Worm (Caenorhabditis elegans): ENCODE measurements around the gene str-240.

ce11 chrV:1555072-1555471, 33.3 kb upstream of the str-240 start:
- TF ChIP-seq zip-11 (GFP tag; IDR thresholded peaks at IDR 0.05) (no peak), mdl-1 (tag; optimal IDR thresholded peaks at IDR 0.05) (no peak), lin-13 (GFP tag; optimal IDR thresholded peaks at IDR 0.05) (no peak), fos-1 (tag; optimal IDR thresholded peaks at IDR 0.05) (no peak), F26F4.8 (GFP tag; conservative IDR thresholded peaks at IDR 0.05) (no peak), attf-4 (tag; optimal IDR thresholded peaks at IDR 0.05) (no peak), unc-130 (GFP tag; optimal IDR thresholded peaks at IDR 0.05) (no peak), unc-62 (GFP tag; optimal IDR thresholded peaks at IDR 0.05 in 1 of 2) (no peak), unc-62 (tag; optimal IDR thresholded peaks at IDR 0.05) (no peak), ztf-7 (tag; optimal IDR thresholded peaks at IDR 0.05) (no peak), ceh-82 (tag; optimal IDR thresholded peaks at IDR 0.05) (no peak), snpc-1.2 (GFP tag; IDR thresholded peaks at IDR 0.05) (no peak), jun-1 (tag; optimal IDR thresholded peaks at IDR 0.05) (no peak)
